Worm (Caenorhabditis elegans) whole organism, midembryonic: Measurements from ENCODE around the gene F32H5.1.

Experiments used
- T22C8.4 ChIP-seq: fragments of 200-800 bp; sonication (Bioruptor generic); IDR thresholded peaks from 2 replicates; pipeline ENCODE4 v1.3.6; 2022; ENCODE audit warnings: missing genetic modification characterization, missing compliant biosample characterization
- flt-1 ChIP-seq: fragments of 200-800 bp; sonication (Bioruptor generic); IDR thresholded peaks from 2 replicates; pipeline ENCODE4 v1.3.6; 2022; ENCODE audit warnings: missing genetic modification characterization, missing compliant biosample characterization
- klf-2 ChIP-seq: fragments of 200-800 bp; sonication (Bioruptor generic); conservative IDR thresholded peaks from 2 replicates; pipeline ENCODE4 v1.3.6; 2022; ENCODE audit warnings: missing genetic modification reagents, missing genetic modification characterization, missing compliant biosample characterization
- med-1 ChIP-seq: sonication (generic microtip); optimal IDR thresholded peaks from 2 replicates; lab custom pipeline; 2017; ENCODE audit warnings: missing genetic modification characterization, mild to moderate bottlenecking, missing compliant biosample characterization, antibody characterized with exemption, missing genetic modification reagents; ENCODE audit not compliant: insufficient read depth
- ref-1 ChIP-seq: fragments of 200-800 bp; sonication (Bioruptor generic); conservative IDR thresholded peaks from 2 replicates; pipeline ENCODE4 v1.3.6; 2022; ENCODE audit warnings: missing genetic modification reagents, missing genetic modification characterization, missing compliant biosample characterization
- tab-1 ChIP-seq: fragments of 200-800 bp; sonication (Bioruptor generic); IDR thresholded peaks from 2 replicates; pipeline ENCODE4 v1.3.6; 2022; ENCODE audit warnings: missing genetic modification characterization, missing compliant biosample characterization
- ztf-23 ChIP-seq: fragments of 200-800 bp; sonication (Bioruptor generic); IDR thresholded peaks from 2 replicates; pipeline ENCODE4 v1.3.6; 2022; ENCODE audit warnings: missing genetic modification reagents, missing genetic modification characterization, missing compliant biosample characterization
- ztf-29 ChIP-seq: fragments of 200-800 bp; sonication (Bioruptor generic); IDR thresholded peaks from 2 replicates; pipeline ENCODE4 v1.3.6; 2022; ENCODE audit warnings: missing genetic modification reagents, missing genetic modification characterization, missing compliant biosample characterization

- no peak for TF ChIP-seq flt-1 (GFP tag; lab: Robert Waterston, UW)
- no peak for TF ChIP-seq klf-2 (GFP tag; lab: Robert Waterston, UW)
- no peak for TF ChIP-seq med-1 (GFP tag; lab: Kevin White, UChicago)
- TF ChIP-seq tab-1 (GFP tag; lab: Robert Waterston, UW) = no peak
- TF ChIP-seq T22C8.4 = no peak
- no peak for TF ChIP-seq ref-1 (GFP tag; lab: Robert Waterston, UW)
- no peak for TF ChIP-seq ztf-23
- TF ChIP-seq ztf-29 = no peak
Measured at ce11 chrV:13352415-13352814, 5.4 kb downstream of the F32H5.1 start.
